Fruit fly (Drosophila melanogaster): ENCODE results near the gene CG31436.

CG31436 gene

DNA sequence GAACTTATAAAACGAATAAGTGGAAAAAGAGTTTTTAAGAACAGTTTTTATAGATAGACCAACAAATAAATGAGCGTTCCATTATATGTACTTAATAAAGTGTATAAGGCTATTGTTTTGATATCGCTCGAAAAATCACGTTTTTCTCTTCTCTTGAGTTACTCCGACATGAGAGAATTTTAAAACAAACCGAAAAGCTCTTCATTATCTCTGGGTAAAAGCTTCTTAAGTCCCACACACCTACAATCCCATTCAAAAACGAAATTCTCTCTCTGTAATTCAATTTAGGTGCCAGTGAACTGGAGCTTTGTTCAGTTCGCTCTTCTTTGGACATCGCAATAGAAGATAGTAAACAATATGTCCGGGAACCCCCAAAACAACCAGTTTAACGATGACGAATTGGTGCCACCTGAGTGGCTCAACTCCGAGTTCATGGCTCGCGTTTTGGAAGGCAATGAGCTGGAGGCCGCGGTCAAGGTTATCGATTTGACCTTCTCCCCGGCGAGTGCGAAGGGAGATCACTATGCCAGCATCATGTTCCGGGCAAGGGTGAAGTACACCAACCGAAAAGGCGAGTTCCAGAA is at the start of gene CG31436:
CG31436 (plus strand) TSS at position 281 of the 584 bp plus-strand sequence.
- TF ChIP-seq OdsH (GFP tag; optimal IDR thresholded peaks at IDR 0.05) = no peak
- peak; percentile 45 for TF ChIP-seq fkh (GFP tag; optimal IDR thresholded peaks at IDR 0.05)
- peak; percentile 97 for TF ChIP-seq svp (GFP tag)
- TF ChIP-seq CG8319 (GFP tag; optimal IDR thresholded peaks at IDR 0.05) = no peak
- TF ChIP-seq CG31627 (GFP tag; optimal IDR thresholded peaks at IDR 0.05) = no peak

- TF ChIP-seq dsx (GFP tag; optimal IDR thresholded peaks at IDR 0.05; ENCODE audit: poor library complexity, severe bottlenecking) (peak; percentile 91), Hr4 (GFP tag; optimal IDR thresholded peaks at IDR 0.05) (peak; percentile 97), vri (GFP tag; optimal IDR thresholded peaks at IDR 0.05) (peak; percentile 94), CG31627 (GFP tag; optimal IDR thresholded peaks at IDR 0.05) (peak; percentile 98), topi (GFP tag; optimal IDR thresholded peaks at IDR 0.05) (peak; percentile 97), CG16779 (tag; optimal IDR thresholded peaks at IDR 0.05) (no peak), dac (GFP tag; optimal IDR thresholded peaks at IDR 0.05) (peak; percentile 94), fkh (GFP tag; optimal IDR thresholded peaks at IDR 0.05) (peak; percentile 86), lz (GFP tag; optimal IDR thresholded peaks at IDR 0.05) (peak; percentile 98), pdm3 (GFP tag; optimal IDR thresholded peaks at IDR 0.05) (peak; percentile 97), CG6854 (GFP tag; optimal IDR thresholded peaks at IDR 0.05) (peak; percentile 76), Sox15 (GFP tag; optimal IDR thresholded peaks at IDR 0.05) (peak; percentile 96), CG34406 (GFP tag; optimal IDR thresholded peaks at IDR 0.05) (peak; percentile 92), Ets21C (GFP tag; optimal IDR thresholded peaks at IDR 0.05) (peak; percentile 97), spab (GFP tag; optimal IDR thresholded peaks at IDR 0.05) (no peak), CG6276 (GFP tag; optimal IDR thresholded peaks at IDR 0.05) (no peak), svp (GFP tag) (peak; percentile 99), CG8319 (GFP tag; optimal IDR thresholded peaks at IDR 0.05) (peak; percentile 93), CG10631 (GFP tag; optimal IDR thresholded peaks at IDR 0.05) (peak; percentile 98), ss (GFP tag; optimal IDR thresholded peaks at IDR 0.05) (peak in 1 of 2 experiments; percentile 91), CG1621 (tag; optimal IDR thresholded peaks at IDR 0.05) (peak; percentile 93), CG15336 (GFP tag; IDR thresholded peaks at IDR 0.05) (peak; percentile 93), Sox14 (GFP tag; optimal IDR thresholded peaks at IDR 0.05) (peak; percentile 97), CG8632 (GFP tag; optimal IDR thresholded peaks at IDR 0.05) (peak; percentile 92), Sox102F (GFP tag; optimal IDR thresholded peaks at IDR 0.05) (no peak), cyc (GFP tag; optimal IDR thresholded peaks at IDR 0.05) (peak; percentile 97), CG4318 (GFP tag; optimal IDR thresholded peaks at IDR 0.05) (no peak), Smox (GFP tag; optimal IDR thresholded peaks at IDR 0.05) (peak; percentile 97), salr (GFP tag; optimal IDR thresholded peaks at IDR 0.05) (peak in 1 of 2 experiments; percentile 93), CG8119 (GFP tag; IDR thresholded peaks at IDR 0.05) (peak; percentile 90), Met (GFP tag; optimal IDR thresholded peaks at IDR 0.05) (peak; percentile 97), CG3032 (tag; optimal IDR thresholded peaks at IDR 0.05) (peak; percentile 98), CG32006 (GFP tag; optimal IDR thresholded peaks at IDR 0.05) (peak; percentile 96), CG3919 (GFP tag; optimal IDR thresholded peaks at IDR 0.05) (peak; percentile 96), fd59A (GFP tag; optimal IDR thresholded peaks at IDR 0.05) (peak; percentile 91), CG7368 (GFP tag; optimal IDR thresholded peaks at IDR 0.05) (peak; percentile 93), Gug (GFP tag; IDR thresholded peaks at IDR 0.05) (peak; percentile 98), CG6808 (GFP tag; optimal IDR thresholded peaks at IDR 0.05) (no peak), CG6163 (GFP tag; IDR thresholded peaks at IDR 0.05) (peak; percentile 98), fd85E (GFP tag; optimal IDR thresholded peaks at IDR 0.05) (no peak), CG11294 (GFP tag; IDR thresholded peaks at IDR 0.05) (peak; percentile 97), Ets96B (tag; optimal IDR thresholded peaks at IDR 0.05) (peak; percentile 94), CG10669 (GFP tag; optimal IDR thresholded peaks at IDR 0.05) (peak; percentile 94), Lpt (GFP tag; optimal IDR thresholded peaks at IDR 0.05) (peak; percentile 89), Blimp-1 (GFP tag; optimal IDR thresholded peaks at IDR 0.05) (peak; percentile 86), CG11902 (GFP tag; optimal IDR thresholded peaks at IDR 0.05) (peak; percentile 96)
These were observed 45.2 kb upstream of the CG31436 start, which contains the start of gene CG11857 for dm6 chr3R:25258628-25259240. CG11857 (plus strand) TSS chr3R:25258898.
